Fruit fly (Drosophila melanogaster) Kc167 (cell line): ENCODE data around the gene ball.

ENCODE experiments used
- Myc ChIP-seq: fragments of >200 bp; optimal IDR thresholded peaks from 2 replicates; lab custom pipeline; 2017; ENCODE audit warnings: missing external identifiers
- Sin3A ChIP-seq: fragments of >200 bp; optimal IDR thresholded peaks from 2 replicates; lab custom pipeline; 2018; ENCODE audit warnings: missing external identifiers
- h ChIP-seq: fragments of >200 bp; optimal IDR thresholded peaks from 3 replicates; lab custom pipeline; 2018; ENCODE audit warnings: missing external identifiers
- insv ChIP-seq: fragments of >200 bp; optimal IDR thresholded peaks from 3 replicates; lab custom pipeline; 2018; ENCODE audit warnings: missing external identifiers
- psq ChIP-seq: fragments of >200 bp; optimal IDR thresholded peaks from 2 replicates; lab custom pipeline; 2017; ENCODE audit warnings: missing external identifiers
- ttk ChIP-seq: sonication (Bioruptor generic); optimal IDR thresholded peaks from 2 replicates; lab custom pipeline; 2017; ENCODE audit warnings: missing external identifiers

DNA sequence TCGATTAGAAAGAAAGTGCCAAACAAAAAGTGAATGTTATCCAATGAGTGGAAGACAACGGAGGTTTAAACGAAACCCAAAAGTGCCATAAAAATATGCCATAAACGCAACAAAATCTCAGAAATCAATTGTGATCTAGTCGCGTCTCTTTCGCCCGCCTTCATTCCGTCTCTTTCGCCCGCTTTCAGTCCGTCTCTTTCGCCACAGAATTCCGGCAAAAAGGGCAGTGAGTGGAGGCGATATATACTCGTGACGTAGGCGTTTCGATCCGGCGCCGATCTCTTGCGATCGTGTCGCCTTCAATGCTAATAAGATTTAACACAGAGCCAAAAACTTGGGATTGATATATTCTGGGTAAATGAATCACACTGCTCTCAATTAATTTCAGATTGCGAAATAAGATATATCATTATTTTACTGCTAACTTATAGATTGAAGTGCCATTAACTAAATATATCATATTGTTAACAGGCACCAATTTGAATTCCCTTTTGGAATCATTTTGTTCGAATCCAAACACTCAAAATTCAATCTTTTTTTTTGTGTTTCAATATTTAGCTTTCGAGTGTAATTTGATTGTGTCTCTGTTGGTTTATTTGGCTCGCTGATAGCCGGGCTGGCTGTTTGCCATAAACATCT is 21.6 kb upstream of the ball start:
- TF ChIP-seq insv (lab: Kevin White, UChicago), result no peak
- TF ChIP-seq Sin3A, result no peak
- no peak for TF ChIP-seq h (lab: Kevin White, UChicago)
- TF ChIP-seq Myc, result no peak
- TF ChIP-seq psq (lab: Kevin White, UChicago), result no peak
- no peak for TF ChIP-seq ttk (lab: Kevin White, UChicago)
